Fruit fly (Drosophila melanogaster) ovary, adult (tissue): ENCODE measurements around the gene CG7607.

Experiments used
- CG17801 ChIP-seq: fragments of 200-800 bp; optimal IDR thresholded peaks from 2 replicates; lab custom pipeline; 2019; ENCODE audit warnings: missing biosample characterization, mild to moderate bottlenecking, missing genetic modification characterization, moderate library complexity; ENCODE audit not compliant: partially characterized antibody

CG7607 gene

DNA sequence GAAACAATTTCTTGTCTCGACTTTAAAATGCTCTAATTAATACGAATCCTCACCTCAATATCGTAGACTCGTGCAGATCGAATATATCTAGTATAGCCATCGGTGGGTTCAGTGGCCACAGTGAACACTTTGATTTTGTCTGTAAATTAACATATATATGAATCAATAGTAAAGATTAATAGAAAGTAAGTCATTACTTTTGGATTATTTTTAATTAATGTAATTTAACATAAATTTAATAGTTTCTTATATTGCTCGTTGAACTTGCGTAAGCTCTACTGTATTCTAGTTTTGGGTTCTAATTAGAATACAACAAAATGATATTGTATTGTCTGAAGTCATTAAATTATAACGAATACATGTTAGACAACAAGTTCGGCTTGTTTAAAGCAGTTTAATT, 5.4 kb downstream of the CG7607 start:
- peak; percentile 0 for TF ChIP-seq CG17801 (GFP tag; lab: Kevin White, UChicago)

DNA sequence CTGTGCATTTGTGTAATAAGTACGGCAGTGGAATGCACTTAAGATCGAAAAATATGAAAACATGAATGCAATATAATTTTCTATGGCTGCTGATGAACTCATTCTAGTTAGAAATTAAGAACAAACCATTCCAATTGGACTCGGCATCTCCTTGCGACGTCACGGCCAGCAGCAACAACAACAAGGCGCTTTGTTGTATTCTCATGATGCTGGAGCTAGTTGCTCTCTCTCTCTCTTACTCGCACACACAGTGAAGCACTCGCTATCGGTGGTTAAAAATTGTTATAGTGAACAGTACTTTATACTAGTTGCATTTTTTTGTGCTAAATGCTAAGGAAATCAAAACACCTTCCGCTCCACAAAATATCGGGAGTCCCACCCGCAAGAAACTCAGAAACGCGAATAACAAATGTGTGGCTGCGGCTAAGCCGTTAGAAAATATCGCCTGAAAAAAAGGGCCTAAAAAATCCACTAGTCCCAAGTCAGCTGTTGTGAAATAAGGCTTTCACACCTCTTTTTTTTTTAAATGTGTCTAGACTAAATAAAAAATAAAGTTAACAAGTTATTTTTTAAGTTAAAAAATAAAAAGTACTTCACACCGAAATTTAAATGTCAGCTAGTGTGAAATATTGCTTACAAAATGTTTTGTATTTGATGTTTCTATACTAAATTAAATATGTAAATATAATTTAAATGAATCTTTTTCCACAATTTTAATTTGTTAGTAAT, 6.4 kb downstream of the CG7607 start, which contains the start of gene Plod:
Gene Plod (minus strand): TSS at position 409 of the 729 bp plus-strand sequence.
- peak; percentile 34 for TF ChIP-seq CG17801 (GFP tag; lab: Kevin White, UChicago)

DNA sequence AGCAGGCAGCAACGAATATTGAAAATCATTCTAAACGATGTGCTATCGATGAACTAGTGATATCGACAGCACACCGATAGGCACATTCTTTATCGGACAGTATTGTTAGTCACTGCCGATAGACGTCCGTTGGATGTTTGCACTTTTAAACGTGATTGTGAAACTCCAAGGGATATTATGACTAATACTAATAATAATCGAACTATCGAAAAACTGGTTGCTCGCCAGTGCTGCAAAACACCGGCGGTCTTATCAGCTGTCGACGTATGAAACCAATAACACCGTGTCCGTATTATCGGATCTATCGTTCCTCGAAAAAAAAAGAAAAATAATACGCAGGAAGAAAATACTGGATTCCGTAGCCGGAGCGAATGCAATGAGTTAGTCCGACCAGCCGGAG, 11.1 kb downstream of the CG7607 start, which contains the start of the genes Ube3a and CG7600:
Gene Ube3a (minus strand): TSS at position 67 of the 400 bp plus-strand sequence.
Gene CG7600 (plus strand): TSS at position 270 of the 400 bp plus-strand sequence.
- TF ChIP-seq CG17801 (GFP tag; lab: Kevin White, UChicago) = peak; percentile 80

DNA sequence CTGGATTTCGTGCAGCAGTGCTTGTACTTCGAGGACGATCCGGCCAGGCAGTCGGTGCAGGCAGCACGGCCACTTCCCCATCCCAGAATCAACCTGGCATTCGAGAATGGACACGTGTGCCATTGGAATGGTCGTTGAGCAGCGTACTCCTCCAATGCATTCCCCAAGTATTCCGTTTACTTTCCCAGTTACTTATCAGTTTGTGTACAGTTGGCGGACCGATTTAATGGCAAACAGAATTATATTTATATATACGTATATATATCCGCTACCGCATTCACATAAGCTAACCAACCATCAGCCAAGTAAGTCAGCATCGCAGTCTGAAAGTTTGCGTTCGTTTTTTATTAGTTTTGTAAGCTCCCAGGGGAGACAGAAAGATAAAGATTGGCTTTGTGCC, 14.2 kb downstream of the CG7607 start:
- TF ChIP-seq CG17801 (GFP tag; lab: Kevin White, UChicago) = no peak

DNA sequence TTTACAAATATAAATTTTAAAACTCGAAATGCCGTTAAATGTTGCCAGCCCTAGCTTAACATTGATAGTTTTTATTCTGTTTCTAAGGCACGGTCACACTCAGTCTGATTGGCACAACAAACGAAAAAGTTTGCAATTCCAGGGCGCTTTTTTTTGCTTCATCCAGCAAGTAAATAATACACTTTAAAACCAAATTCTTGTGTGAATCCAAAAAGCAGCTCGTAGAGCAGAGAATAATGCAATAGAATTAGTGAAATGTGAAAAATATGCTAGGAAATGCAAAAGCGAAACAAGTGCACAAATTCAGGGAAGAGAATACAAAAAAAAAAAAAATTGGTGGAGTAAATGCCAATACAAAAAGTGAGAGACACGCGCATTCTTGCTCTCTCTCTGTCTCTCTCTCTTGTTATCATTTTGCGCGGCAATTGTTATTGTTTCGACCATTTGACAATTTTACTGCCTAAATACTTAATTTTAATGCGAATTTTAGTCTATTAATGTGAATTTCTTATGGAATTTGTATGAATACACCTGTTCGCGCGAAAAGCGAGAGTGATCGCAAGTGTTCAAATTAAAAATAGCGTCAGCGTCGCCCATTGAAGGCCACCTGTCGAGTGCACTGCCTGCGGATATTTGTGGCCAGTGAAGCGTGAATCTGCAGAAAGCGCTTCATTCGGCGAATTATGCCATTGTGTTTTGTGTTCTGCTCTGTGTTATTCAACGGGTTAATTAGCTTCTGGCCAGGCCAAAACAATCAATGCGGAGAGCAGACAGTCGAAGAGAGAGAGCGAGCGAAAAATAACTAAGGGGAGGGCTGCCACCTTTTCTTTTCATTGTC, 15.2 kb downstream of the CG7607 start, which contains the start of gene CG42671:
Gene CG42671 (plus strand): TSS at position 100 of the 838 bp plus-strand sequence.
- no peak for TF ChIP-seq CG17801 (GFP tag; lab: Kevin White, UChicago)

DNA sequence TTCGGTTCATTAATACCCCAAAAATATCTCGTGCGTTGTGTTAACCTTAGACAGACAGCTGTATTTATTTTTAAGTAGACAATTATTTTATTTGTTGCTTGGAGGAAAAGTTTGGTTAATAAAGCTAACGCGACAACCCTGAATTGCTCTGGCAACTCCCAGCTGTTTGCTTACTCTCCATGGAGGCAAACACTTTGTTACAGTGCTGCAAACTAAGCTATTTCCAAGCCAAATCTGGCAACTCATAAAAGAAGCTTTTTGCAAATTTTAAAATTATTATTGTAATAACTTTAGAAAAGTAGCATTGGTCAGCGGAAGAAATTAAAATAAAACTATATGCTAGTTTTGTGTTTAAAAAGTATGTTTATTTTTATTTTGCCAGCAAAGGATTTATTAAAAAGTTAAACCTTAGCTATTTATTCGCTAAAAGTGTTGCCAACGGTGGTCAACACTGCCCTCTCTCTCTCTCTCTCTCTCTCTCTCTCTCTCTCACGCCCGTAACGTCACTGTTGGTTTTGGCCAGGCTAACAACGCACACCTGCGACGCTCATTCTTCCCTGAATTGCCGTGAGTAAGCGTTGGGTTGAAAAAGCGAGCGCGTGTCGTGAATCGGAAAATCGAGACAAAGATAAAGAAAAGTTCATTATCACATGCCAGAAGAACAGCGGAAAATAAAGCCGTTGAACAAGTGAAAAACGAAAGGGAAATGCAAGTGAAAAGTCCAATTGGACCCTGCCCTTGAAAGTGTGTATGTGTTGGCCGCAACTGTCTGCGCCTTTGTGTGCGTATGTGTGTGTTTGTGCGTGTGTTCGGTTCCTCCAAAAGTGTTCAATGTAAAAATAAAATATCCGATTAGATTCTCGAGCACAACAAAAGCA, 16.1 kb downstream of the CG7607 start:
- TF ChIP-seq CG17801 (GFP tag; lab: Kevin White, UChicago) = peak; percentile 85

DNA sequence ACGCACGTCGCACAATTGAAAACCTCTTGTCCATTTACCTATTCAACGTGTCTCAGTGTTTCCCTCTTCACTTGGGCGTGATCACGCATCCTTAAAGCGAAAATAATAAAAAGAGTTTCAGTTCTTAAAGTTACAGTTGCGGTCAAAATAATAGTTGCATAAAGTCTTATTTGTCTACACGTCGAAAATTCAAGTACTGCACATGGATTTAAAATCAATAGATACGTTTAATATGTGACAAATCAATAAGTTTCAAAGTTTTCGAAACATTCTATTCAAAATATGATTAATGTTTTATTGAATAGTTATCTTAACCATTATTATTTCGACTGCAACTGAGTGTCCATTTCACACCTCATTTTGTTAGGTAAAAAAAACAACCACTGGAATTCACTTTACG, 16.8 kb downstream of the CG7607 start:
- no peak for TF ChIP-seq CG17801 (GFP tag; lab: Kevin White, UChicago)

DNA sequence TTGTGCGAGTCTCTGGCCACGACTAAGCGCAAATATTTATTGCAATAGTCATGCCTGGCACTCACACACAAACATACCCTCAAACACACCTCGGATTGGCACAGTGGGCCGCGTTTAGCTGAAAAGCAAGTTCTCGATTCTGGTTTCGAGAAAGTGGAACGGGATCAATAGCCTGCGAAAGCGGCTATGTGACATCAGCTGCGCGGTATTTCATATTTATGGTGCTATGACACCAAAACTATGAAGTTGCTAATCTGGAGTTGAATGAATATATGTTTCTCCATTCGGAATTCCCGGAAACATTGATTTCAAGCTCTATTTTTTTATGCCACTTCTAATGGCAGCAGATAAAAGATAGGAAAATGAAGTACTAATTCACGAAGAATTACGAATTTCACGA, 18.5 kb downstream of the CG7607 start:
- TF ChIP-seq CG17801 (GFP tag; lab: Kevin White, UChicago) = no peak

DNA sequence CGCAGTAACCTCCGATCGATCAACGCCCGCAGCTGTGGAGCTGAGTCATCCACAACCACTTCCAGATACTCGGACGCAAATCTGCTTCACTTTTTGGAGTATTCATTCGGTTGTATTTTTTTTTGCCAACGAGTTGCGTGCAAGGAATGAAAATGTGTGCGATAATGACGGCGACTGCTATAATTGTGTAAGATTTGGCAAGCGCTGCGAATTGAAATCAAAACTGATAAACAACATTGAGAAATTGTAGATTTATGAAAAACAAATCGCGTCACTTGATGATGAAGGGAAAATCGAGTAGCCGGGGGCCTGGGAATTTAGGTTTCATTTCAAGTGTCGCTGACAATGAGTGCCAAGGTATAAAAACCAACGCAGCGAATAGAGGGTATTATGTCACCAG, 19.5 kb downstream of the CG7607 start:
- no peak for TF ChIP-seq CG17801 (GFP tag; lab: Kevin White, UChicago)

DNA sequence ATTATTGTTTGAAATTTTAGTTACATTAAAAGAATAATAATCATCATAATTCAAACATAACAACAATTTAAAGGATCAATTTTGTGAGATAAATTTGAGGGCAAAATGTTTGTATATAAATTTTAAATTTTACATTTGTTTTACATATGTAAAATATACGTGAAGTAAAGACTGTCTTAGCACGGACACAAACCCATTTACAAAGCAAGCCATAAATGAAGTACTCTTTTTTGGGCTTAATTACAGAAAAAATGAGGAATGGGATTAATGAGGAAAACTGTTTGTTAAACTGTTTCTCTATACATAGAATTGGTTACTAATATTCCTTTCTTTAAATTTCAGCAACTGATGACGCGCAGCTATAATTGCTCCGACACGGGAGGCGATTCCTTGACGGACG, 25.2 kb downstream of the CG7607 start:
- no peak for TF ChIP-seq CG17801 (GFP tag; lab: Kevin White, UChicago)

DNA sequence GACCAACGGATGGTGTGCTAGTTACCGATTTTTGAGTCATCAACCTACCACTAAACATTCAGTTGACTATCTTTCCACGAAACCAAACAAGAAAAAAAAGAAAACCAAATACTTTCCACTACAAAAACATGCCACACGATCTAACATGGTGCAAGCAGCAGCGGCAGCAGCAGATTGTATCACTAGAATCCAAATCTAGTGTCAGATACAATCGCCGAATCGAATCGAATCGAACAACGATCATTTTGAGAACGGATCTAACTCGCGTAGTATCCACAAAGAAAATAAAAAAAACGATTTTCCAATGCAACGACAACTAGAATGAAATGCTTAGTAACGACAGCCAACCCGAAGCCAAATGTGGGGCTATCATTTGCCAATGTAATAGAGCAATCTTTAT, 28.3 kb downstream of the CG7607 start:
- no peak for TF ChIP-seq CG17801 (GFP tag; lab: Kevin White, UChicago)

DNA sequence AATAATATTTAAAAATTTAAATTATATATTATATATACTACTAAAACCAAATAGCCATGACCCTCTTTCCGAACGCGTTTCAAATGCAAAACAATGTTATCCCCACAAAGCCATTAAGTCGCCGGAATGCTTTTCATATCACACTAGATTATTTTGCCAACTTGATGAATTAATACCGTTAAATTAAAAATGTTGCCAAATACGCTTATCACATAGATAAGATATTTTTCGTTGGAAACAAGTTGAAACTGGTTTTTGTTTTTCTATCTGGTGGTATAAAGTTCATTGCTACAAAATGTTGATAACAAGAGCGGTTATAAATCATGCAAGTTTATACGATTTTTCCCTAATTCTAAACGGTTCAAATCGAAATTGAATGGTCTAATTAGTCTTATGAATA, 34.1 kb downstream of the CG7607 start:
- TF ChIP-seq CG17801 (GFP tag; lab: Kevin White, UChicago) = no peak

DNA sequence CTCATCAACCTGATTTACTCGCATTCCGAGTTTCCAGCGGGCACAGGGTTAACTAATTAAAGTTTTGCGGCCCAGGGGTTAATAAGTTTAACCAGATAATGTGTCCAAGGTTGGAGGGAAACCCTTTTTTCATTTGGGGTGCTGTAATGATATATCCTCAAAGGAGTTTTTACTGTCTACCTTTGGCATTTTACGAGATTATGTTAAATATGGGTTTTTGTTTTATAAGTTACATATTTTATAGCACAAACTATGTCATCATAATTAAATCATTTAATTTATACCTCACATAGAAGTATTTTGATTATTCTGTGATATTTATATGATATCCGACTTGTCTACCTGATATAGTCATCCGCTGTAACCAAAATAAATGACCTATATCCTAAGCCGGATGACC, 36.7 kb downstream of the CG7607 start, which contains the start of gene Ir68a:
Gene Ir68a (minus strand): TSS at position 101 of the 400 bp plus-strand sequence.
- no peak for TF ChIP-seq CG17801 (GFP tag; lab: Kevin White, UChicago)

DNA sequence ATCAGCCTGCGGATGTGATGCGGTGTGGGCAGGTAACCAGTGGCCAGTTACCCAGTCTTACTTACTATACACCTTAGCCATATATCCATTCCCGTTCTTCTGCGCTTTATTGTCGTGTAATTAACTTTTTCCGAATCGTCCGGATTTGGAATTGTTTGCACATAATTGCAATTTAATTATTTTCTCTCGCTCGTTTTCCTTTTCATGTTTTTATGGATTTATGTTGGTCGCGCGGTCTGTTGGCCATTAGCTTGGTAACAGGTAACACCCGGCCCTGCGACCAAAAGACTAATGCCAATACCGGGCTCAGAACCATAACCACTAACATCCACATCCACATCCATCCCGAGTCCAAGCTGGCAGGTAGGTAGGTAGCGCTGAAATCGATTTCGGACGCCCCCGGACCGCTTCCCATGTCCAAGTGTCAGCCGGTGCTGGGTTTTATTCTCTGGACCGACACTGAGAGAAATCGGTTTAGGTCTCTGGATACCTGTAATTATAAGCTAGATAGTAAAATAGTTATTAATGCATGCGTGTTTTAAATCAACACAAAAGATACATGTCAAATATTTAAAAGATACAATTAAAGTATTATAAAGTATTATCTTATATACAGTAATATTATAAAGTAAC, 37.8 kb downstream of the CG7607 start:
- no peak for TF ChIP-seq CG17801 (GFP tag; lab: Kevin White, UChicago)
